Worm (Caenorhabditis elegans) whole organism, L4 larva: ENCODE data around the gene Y39C12A.9.

Experiments
- D1046.2 ChIP-seq: fragments of 200-800 bp; sonication (Bioruptor generic); IDR thresholded peaks from 2 replicates; pipeline ENCODE4 v1.3.6; 2022; ENCODE audit warnings: missing genetic modification characterization, missing compliant biosample characterization
- F26F4.8 ChIP-seq: fragments of 200-800 bp; sonication (Bioruptor generic); conservative IDR thresholded peaks from 2 replicates; pipeline ENCODE4 v1.3.6; 2022; ENCODE audit warnings: missing genetic modification characterization, missing compliant biosample characterization
- F37D6.2 ChIP-seq: sonication (generic microtip); optimal IDR thresholded peaks from 2 replicates; lab custom pipeline; 2016; ENCODE audit warnings: mild to moderate bottlenecking, missing genetic modification characterization, missing compliant biosample characterization
- T20F7.1 ChIP-seq: fragments of 200-800 bp; sonication (Bioruptor generic); optimal IDR thresholded peaks from 2 replicates; lab custom pipeline; 2018; ENCODE audit warnings: mild to moderate bottlenecking, missing genetic modification characterization, missing compliant biosample characterization
- T26A8.4 ChIP-seq: fragments of 200-800 bp; sonication (Bioruptor generic); IDR thresholded peaks from 2 replicates; pipeline ENCODE4 v1.3.6; 2022; ENCODE audit warnings: missing genetic modification characterization, missing compliant biosample characterization
- Y75B8A.6 ChIP-seq: fragments of 200-800 bp; sonication (Bioruptor generic); IDR thresholded peaks from 2 replicates; pipeline ENCODE4 v1.3.6; 2022; ENCODE audit warnings: missing genetic modification reagents, missing genetic modification characterization, missing compliant biosample characterization
- ZK337.2 ChIP-seq: fragments of 200-800 bp; sonication (Bioruptor generic); IDR thresholded peaks from 2 replicates; pipeline ENCODE4 v1.3.6; 2022; ENCODE audit warnings: missing genetic modification reagents, missing genetic modification characterization, missing compliant biosample characterization
- aha-1 ChIP-seq: fragments of 150-350 bp; peaks from one replicate; lab custom pipeline; 2014; ENCODE audit warnings: missing biosample characterization, missing genetic modification characterization
- arid-1 ChIP-seq: fragments of 200-800 bp; sonication (Bioruptor generic); conservative IDR thresholded peaks from 2 replicates; pipeline ENCODE4 v1.3.6; 2022; ENCODE audit warnings: missing genetic modification reagents, missing genetic modification characterization, missing compliant biosample characterization
- ceh-20 ChIP-seq: fragments of 200-800 bp; sonication (Bioruptor generic); IDR thresholded peaks from 2 replicates; pipeline ENCODE4 v1.3.6; 2022; ENCODE audit warnings: missing genetic modification reagents, missing genetic modification characterization, missing compliant biosample characterization
- ceh-28 ChIP-seq: fragments of 150-350 bp; optimal IDR thresholded peaks from 2 replicates; lab custom pipeline; 2014; ENCODE audit warnings: missing biosample characterization, missing genetic modification reagents, missing genetic modification characterization
- ceh-32 ChIP-seq: sonication (generic microtip); optimal IDR thresholded peaks from 2 replicates; lab custom pipeline; 2016; ENCODE audit warnings: mild to moderate bottlenecking, missing genetic modification characterization, missing compliant biosample characterization; ENCODE audit not compliant: poor library complexity
- ceh-44 ChIP-seq: fragments of 200-800 bp; sonication (Bioruptor generic); IDR thresholded peaks from 2 replicates; pipeline ENCODE4 v1.3.6; 2022; ENCODE audit warnings: missing genetic modification reagents, missing genetic modification characterization, missing compliant biosample characterization
- daf-12 ChIP-seq: fragments of 150-350 bp; optimal IDR thresholded peaks from 2 replicates; lab custom pipeline; 2014; ENCODE audit warnings: missing biosample characterization, missing genetic modification reagents, missing genetic modification characterization
- daf-8 ChIP-seq: fragments of 200-800 bp; sonication (Bioruptor generic); IDR thresholded peaks from 2 replicates; pipeline ENCODE4 v1.3.6; 2022; ENCODE audit warnings: missing genetic modification characterization, missing compliant biosample characterization
- dmd-8 ChIP-seq: fragments of 200-800 bp; sonication (Bioruptor generic); IDR thresholded peaks from 2 replicates; pipeline ENCODE4 v1.3.6; 2022; ENCODE audit warnings: missing genetic modification characterization, missing compliant biosample characterization
- dve-1 ChIP-seq: sonication (generic microtip); optimal IDR thresholded peaks from 2 replicates; lab custom pipeline; 2017; ENCODE audit warnings: antibody characterized with exemption, mild to moderate bottlenecking, missing genetic modification characterization, missing compliant biosample characterization; ENCODE audit not compliant: insufficient read depth
- fos-1 ChIP-seq: fragments of 150-350 bp; optimal IDR thresholded peaks from 2 replicates; lab custom pipeline; 2014; ENCODE audit warnings: missing biosample characterization, missing genetic modification characterization
- gei-8 ChIP-seq: fragments of 200-800 bp; sonication (Bioruptor generic); optimal IDR thresholded peaks from 2 replicates; lab custom pipeline; 2018; ENCODE audit warnings: mild to moderate bottlenecking, missing genetic modification characterization, missing compliant biosample characterization
- hmg-1.1 ChIP-seq: fragments of 200-800 bp; sonication (Bioruptor generic); IDR thresholded peaks from 2 replicates; pipeline ENCODE4 v1.3.6; 2022; ENCODE audit warnings: missing genetic modification reagents, missing genetic modification characterization, missing compliant biosample characterization
- lin-39 ChIP-seq: fragments of 150-350 bp; optimal IDR thresholded peaks from 2 replicates; lab custom pipeline; 2014; ENCODE audit warnings: missing biosample characterization, missing genetic modification reagents, missing genetic modification characterization
- lir-3 ChIP-seq: sonication (generic microtip); optimal IDR thresholded peaks from 2 replicates; lab custom pipeline; 2016; ENCODE audit warnings: mild to moderate bottlenecking, missing genetic modification characterization, missing compliant biosample characterization
- mdl-1 ChIP-seq, 2 experiments: fragments of 150-350 bp in 1 of 2; sonication (generic microtip) in 1 of 2; optimal IDR thresholded peaks; 2 replicates each; lab custom pipeline; 2014 to 2017; ENCODE audit warnings: missing biosample characterization in 2 of 2, missing genetic modification characterization in 2 of 2
- mep-1 ChIP-seq: fragments of 150-350 bp; sonication (generic microtip); optimal IDR thresholded peaks from 3 replicates; lab custom pipeline; 2014; ENCODE audit warnings: missing biosample characterization, missing genetic modification characterization
- mes-2 ChIP-seq: sonication (generic microtip); optimal IDR thresholded peaks from 2 replicates; lab custom pipeline; 2016; ENCODE audit warnings: missing genotype, mild to moderate bottlenecking, missing genetic modification characterization, missing compliant biosample characterization; ENCODE audit not compliant: poor library complexity, severe bottlenecking
- nhr-10 ChIP-seq: fragments of 150-350 bp; optimal IDR thresholded peaks from 2 replicates; lab custom pipeline; 2014; ENCODE audit warnings: missing biosample characterization, missing genetic modification characterization
- nhr-25 ChIP-seq: sonication (generic microtip); optimal IDR thresholded peaks from 2 replicates; lab custom pipeline; 2017; ENCODE audit warnings: missing genetic modification characterization, mild to moderate bottlenecking, missing compliant biosample characterization, antibody characterized with exemption, moderate library complexity, borderline replicate concordance; ENCODE audit not compliant: insufficient read depth
- nhr-28 ChIP-seq: fragments of 150-350 bp; optimal IDR thresholded peaks from 2 replicates; lab custom pipeline; 2014; ENCODE audit warnings: missing biosample characterization, missing genetic modification characterization
- nhr-41 ChIP-seq: fragments of 200-800 bp; sonication (Bioruptor generic); IDR thresholded peaks from 2 replicates; pipeline ENCODE4 v1.3.6; 2022; ENCODE audit warnings: missing genetic modification reagents, missing genetic modification characterization, missing compliant biosample characterization
- nhr-42 ChIP-seq: fragments of 200-800 bp; sonication (Bioruptor generic); IDR thresholded peaks from 2 replicates; pipeline ENCODE4 v1.3.6; 2022; ENCODE audit warnings: missing genetic modification characterization, missing compliant biosample characterization
- set-16 ChIP-seq: fragments of 200-800 bp; sonication (Bioruptor generic); IDR thresholded peaks from 2 replicates; pipeline ENCODE4 v1.3.6; 2022; ENCODE audit warnings: missing genetic modification reagents, missing genetic modification characterization, missing compliant biosample characterization
- snpc-4 ChIP-seq: fragments of 150-350 bp; optimal IDR thresholded peaks from 2 replicates; lab custom pipeline; 2014; ENCODE audit warnings: missing biosample characterization, missing genetic modification characterization
- spr-1 ChIP-seq: sonication (generic microtip); optimal IDR thresholded peaks from 2 replicates; lab custom pipeline; 2016; ENCODE audit warnings: mild to moderate bottlenecking, missing genetic modification characterization, missing compliant biosample characterization
- tra-1 ChIP-seq: fragments of 200-800 bp; sonication (Bioruptor generic); IDR thresholded peaks from 2 replicates; pipeline ENCODE4 v1.3.6; 2022; ENCODE audit warnings: missing genetic modification reagents, missing genetic modification characterization, missing compliant biosample characterization
- unc-39 ChIP-seq: sonication (generic microtip); optimal IDR thresholded peaks from 2 replicates; lab custom pipeline; 2017; ENCODE audit warnings: missing biosample characterization, missing genetic modification characterization
- zag-1 ChIP-seq: fragments of 150-350 bp; optimal IDR thresholded peaks from 2 replicates; lab custom pipeline; 2014; ENCODE audit warnings: missing biosample characterization, missing genetic modification characterization
- zfp-3 ChIP-seq: fragments of 200-800 bp; sonication (Bioruptor generic); conservative IDR thresholded peaks from 2 replicates; pipeline ENCODE4 v1.3.6; 2022; ENCODE audit warnings: missing genetic modification reagents, missing genetic modification characterization, missing compliant biosample characterization
- zip-11 ChIP-seq: fragments of 200-800 bp; sonication (Bioruptor generic); IDR thresholded peaks from 2 replicates; pipeline ENCODE4 v1.3.6; 2022; ENCODE audit warnings: missing genetic modification characterization, missing compliant biosample characterization

Y39C12A.9 gene

DNA sequence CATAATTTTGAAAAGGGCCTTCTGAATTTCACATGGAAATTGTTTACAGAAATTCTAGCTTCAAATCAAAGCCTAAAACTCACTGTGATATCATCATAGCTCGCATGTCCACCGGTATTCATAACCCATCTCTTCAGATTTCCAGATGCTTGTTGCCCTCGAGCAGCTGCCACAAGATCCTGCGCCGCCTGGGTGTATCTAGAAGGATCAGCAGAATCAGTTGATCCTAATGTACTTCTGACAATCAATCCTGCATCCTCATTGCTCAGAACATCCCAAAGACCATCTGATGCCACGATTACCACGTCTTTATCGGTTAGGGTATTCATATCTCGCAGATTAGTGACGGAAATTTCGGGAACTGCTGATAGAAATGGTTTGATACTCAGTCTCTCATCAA lies 6.9 kb upstream of the Y39C12A.9 start:
- TF ChIP-seq ceh-44 (GFP tag; lab: Robert Waterston, UW) (no peak), ceh-32 (tag; lab: Kevin White, UChicago) (no peak), aha-1 (tag; lab: Kevin White, UChicago) (peak; percentile 92), zip-11 (GFP tag; lab: Robert Waterston, UW) (no peak)

DNA sequence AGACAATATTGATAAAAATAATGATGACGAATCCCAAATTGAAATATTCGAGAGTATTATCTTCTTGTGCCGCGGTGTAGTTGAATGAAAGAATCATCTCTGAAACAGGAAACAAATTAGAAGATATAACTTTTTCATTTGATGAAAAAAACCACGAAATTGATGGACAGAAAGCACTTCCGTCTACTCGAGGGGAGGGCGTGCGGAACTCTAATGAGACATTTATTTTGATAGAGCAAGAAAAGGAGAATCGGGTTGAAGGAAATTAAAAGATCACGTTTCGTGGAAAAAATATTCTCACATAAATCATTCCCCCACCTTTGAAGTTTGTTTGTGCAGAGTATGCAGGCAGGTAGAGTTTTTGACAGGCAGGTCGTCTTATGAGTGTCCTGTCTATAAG lies 2.3 kb upstream of the Y39C12A.9 start, which contains the start of gene sre-14:
TSS of gene sre-14 (minus strand) at position 101 of the 400 bp plus-strand sequence.
- TF ChIP-seq arid-1 (GFP tag; lab: Robert Waterston, UW) (no peak), nhr-10 (tag; lab: Kevin White, UChicago) (no peak), D1046.2 (no peak), nhr-41 (GFP tag; lab: Robert Waterston, UW) (no peak), unc-39 (tag; lab: Kevin White, UChicago) (no peak), daf-8 (GFP tag; lab: Robert Waterston, UW) (no peak), mdl-1 (tag; optimal IDR thresholded peaks at IDR 0.05; lab: Kevin White, UChicago) (no peak), aha-1 (tag; lab: Kevin White, UChicago) (no peak), Y75B8A.6 (no peak), dmd-8 (GFP tag; lab: Robert Waterston, UW) (no peak), ZK337.2 (no peak)

DNA sequence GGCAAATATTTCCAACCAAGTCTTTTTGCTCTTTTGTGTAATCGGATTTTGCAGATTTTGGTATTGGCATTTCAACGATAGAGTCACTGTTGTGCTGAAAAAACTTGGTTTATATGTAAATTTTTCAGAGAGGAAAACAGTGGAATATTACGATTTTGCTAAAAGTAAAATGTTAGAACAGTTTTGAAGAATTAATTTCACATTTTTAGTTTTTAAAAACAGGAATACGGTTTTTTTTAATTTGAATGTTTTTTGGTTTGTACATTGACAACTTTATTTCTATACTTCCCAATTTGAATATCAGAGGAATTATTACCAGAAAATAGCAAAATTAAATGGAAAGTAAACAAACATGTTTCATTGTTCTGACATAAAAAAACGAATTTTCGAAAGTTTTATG lies 6.4 kb downstream of the Y39C12A.9 start, which contains the start of gene dnj-26:
TSS of gene dnj-26 (minus strand) at position 101 of the 400 bp plus-strand sequence.
- TF ChIP-seq mes-2 (tag; lab: Kevin White, UChicago) (no peak), ceh-28 (tag; lab: Kevin White, UChicago) (no peak), Y75B8A.6 (no peak), ceh-20 (GFP tag; lab: Robert Waterston, UW) (no peak), spr-1 (no peak)

DNA sequence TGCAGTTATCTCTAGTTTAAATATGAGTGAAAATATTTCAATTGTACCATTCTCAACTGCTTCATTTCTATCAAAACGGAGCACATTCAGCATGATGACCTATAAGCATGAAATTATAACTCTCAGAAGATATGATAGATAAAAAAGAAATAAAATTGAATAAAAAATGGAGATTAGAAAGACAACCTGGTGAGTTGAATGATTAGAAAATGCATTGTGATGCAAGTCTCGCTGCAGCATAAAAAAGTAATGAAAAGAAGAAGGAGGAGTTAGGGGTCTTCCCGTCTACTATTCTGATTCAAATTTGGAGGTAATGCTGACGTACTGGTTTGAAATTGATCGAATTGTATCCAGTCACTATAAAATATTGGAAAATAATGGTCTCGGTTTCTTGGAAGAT lies 14.3 kb downstream of the Y39C12A.9 start, which contains the start of gene sre-15:
TSS of gene sre-15 (minus strand) at position 101 of the 400 bp plus-strand sequence.
- TF ChIP-seq T20F7.1 (GFP tag; lab: Kevin White, UChicago) (no peak), hmg-1.1 (GFP tag; lab: Robert Waterston, UW) (no peak), mep-1 (tag; lab: Kevin White, UChicago) (no peak), dve-1 (tag; lab: Kevin White, UChicago) (no peak), zag-1 (tag; lab: Kevin White, UChicago) (no peak), nhr-10 (tag; lab: Kevin White, UChicago) (no peak), F26F4.8 (GFP tag; lab: Robert Waterston, UW) (no peak), fos-1 (tag; lab: Kevin White, UChicago) (no peak), F37D6.2 (tag; lab: Kevin White, UChicago) (no peak), lin-39 (tag; lab: Kevin White, UChicago) (no peak), tra-1 (GFP tag; lab: Robert Waterston, UW) (no peak), nhr-42 (GFP tag; lab: Robert Waterston, UW) (no peak)

DNA sequence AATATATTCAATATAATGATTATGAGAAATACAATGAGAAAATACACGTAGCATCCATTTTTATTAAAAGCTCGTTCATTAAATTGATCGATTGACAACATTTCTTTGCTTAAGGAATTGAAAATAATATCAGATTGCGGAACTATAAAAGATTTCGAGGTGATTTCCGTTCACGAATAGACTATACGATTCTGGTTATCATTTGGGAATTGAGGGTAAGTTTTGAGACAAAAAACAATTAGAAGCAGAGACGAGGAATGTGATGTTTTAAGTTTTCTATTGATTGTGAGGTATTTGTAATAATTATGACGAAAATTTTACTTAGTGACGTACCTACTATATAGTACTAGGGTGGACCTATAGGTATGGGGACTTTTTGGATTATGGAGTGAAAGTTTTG lies 20.2 kb downstream of the Y39C12A.9 start, which contains the start of gene sre-19:
TSS of gene sre-19 (minus strand) at position 101 of the 400 bp plus-strand sequence.
- TF ChIP-seq T26A8.4, result no peak
- TF ChIP-seq set-16 (GFP tag; lab: Robert Waterston, UW), result no peak
- no peak for TF ChIP-seq zfp-3
- TF ChIP-seq daf-12 (tag; lab: Kevin White, UChicago), result no peak
- no peak for TF ChIP-seq nhr-25 (tag; lab: Kevin White, UChicago)
- no peak for TF ChIP-seq gei-8
- TF ChIP-seq snpc-4 (tag; lab: Kevin White, UChicago), result no peak
- no peak for TF ChIP-seq nhr-28
- TF ChIP-seq lir-3, result no peak
